Fruit fly (Drosophila melanogaster): ENCODE measurements around the gene sno.

Gene sno

dm6 chrX:13243726-13244323 lies 32.4 kb upstream of the sno start:
- TF ChIP-seq insv (optimal IDR thresholded peaks at IDR 0.05) (no peak), Sin3A (optimal IDR thresholded peaks at IDR 0.05) (no peak), h (optimal IDR thresholded peaks at IDR 0.05) (no peak), psq (optimal IDR thresholded peaks at IDR 0.05) (no peak), Myc (optimal IDR thresholded peaks at IDR 0.05) (no peak), ttk (optimal IDR thresholded peaks at IDR 0.05) (no peak)

- TF ChIP-seq Sin3A (optimal IDR thresholded peaks at IDR 0.05) (no peak), psq (optimal IDR thresholded peaks at IDR 0.05) (no peak), Myc (optimal IDR thresholded peaks at IDR 0.05) (no peak), h (optimal IDR thresholded peaks at IDR 0.05) (no peak), insv (optimal IDR thresholded peaks at IDR 0.05) (no peak)
Measured at dm6 chrX:13240812-13241211, 29.3 kb upstream of the sno start.

- TF ChIP-seq ttk (optimal IDR thresholded peaks at IDR 0.05), result no peak
- no peak for TF ChIP-seq h (optimal IDR thresholded peaks at IDR 0.05)
- TF ChIP-seq Sin3A (optimal IDR thresholded peaks at IDR 0.05), result no peak
Measured at dm6 chrX:13238294-13238917, 26.9 kb upstream of the sno start.

dm6 chrX:13236516-13237245 lies 25.2 kb upstream of the sno start, which contains the start of gene CG32639:
Gene CG32639 (minus strand): TSS chrX:13236566.
- TF ChIP-seq psq (optimal IDR thresholded peaks at IDR 0.05), result no peak

DNA sequence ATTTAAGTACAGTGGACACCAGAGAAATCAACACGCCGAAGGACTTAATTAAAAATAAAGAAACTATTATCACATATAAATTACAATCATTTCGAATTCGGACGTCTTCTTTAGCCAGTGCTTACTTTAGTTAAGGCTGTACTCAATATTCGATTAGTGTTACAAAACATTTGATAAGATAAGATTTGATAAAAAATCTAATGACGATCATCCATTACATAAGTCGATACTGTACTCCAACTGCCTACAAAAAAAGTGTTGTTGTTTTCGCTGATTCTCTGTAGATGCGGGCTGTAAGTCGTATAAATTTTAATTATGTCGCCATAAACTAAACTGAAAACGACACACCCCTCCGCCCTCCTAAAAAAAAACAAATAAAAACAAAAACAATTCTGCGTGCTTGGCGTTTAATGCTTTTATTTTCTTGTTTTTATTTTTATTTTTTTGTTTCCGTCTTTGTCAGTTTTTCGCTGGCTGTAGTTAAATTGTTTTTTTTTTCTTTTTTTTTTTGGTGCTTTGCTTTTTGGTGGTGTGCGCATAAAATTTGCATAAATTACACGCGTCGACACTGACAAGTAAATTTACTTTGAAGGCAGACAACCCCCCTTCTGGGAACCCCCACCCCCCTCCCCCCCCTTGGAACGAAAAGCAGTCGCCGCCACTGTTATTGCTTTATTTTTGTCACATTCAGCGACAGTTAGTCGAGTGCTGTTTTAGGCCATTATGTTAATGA lies 23.4 kb upstream of the sno start:
- TF ChIP-seq psq (optimal IDR thresholded peaks at IDR 0.05), result no peak
- TF ChIP-seq ttk (optimal IDR thresholded peaks at IDR 0.05), result no peak
- TF ChIP-seq Sin3A (optimal IDR thresholded peaks at IDR 0.05), result no peak
- TF ChIP-seq insv (optimal IDR thresholded peaks at IDR 0.05), result no peak
- no peak for TF ChIP-seq Myc (optimal IDR thresholded peaks at IDR 0.05)

dm6 chrX:13233811-13234737 lies 22.6 kb upstream of the sno start:
- TF ChIP-seq Myc (optimal IDR thresholded peaks at IDR 0.05), result no peak
- no peak for TF ChIP-seq Sin3A (optimal IDR thresholded peaks at IDR 0.05)
- TF ChIP-seq psq (optimal IDR thresholded peaks at IDR 0.05), result no peak
- no peak for TF ChIP-seq ttk (optimal IDR thresholded peaks at IDR 0.05)
- no peak for TF ChIP-seq h (optimal IDR thresholded peaks at IDR 0.05)
- no peak for TF ChIP-seq insv (optimal IDR thresholded peaks at IDR 0.05)

DNA sequence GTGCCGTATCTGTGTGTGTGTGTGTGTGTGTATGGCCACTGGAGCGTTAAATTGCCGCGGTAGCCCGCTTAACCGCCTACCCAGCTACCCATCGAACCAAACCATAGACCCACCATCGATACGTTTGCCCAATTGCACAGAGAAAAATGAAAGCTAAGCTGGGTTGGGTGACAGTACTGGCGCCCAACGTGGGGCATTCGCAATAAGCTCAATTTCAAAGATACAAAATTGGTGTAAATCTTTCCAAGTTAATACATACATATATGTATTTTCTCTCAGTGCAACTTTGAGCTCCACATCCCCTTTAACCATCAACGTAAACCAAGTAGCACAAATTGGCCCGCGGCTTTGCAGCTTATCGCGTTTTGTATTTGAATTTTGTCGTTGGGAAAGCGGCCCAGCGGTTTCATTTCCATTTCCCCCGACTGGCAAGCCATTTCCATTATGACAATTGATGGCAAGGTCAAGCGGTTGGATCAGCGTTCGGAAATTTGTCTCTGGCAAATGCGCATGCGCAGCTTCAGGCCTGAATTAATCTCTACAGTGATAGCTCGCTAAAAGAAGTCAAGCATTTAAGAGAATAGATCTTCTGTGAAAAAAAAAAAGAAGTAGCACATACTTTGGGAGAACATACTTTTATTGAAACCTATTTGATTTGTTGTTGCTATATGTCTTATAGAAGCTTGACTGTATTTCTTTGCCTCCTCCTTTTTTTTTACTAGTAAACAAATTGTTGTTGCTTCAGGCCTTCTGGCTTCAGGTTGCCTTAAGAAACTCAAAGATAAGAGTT lies 21.1 kb upstream of the sno start:
- no peak for TF ChIP-seq insv (optimal IDR thresholded peaks at IDR 0.05)
- no peak for TF ChIP-seq ttk (optimal IDR thresholded peaks at IDR 0.05)
- no peak for TF ChIP-seq Myc (optimal IDR thresholded peaks at IDR 0.05)
- TF ChIP-seq Sin3A (optimal IDR thresholded peaks at IDR 0.05), result no peak
- no peak for TF ChIP-seq psq (optimal IDR thresholded peaks at IDR 0.05)
- TF ChIP-seq h (optimal IDR thresholded peaks at IDR 0.05), result no peak

DNA sequence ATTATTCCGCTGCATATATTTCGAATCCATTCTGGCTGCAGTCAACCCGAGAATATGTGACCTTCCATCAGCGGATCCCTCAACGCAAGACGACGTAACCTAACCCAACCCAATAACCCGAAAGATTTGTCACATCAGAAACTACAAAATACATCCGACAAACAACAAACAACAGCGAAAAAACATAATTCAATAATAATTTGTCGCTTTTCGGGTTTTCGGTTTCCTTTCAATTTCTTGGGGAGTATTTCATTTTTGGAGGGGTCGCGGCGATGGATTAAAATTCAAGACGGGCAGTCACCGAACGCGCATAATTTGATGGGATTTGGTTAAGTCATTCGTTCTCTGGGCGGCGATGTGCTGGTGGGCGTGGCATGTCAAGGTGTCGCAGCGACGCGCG lies 19.5 kb upstream of the sno start:
- TF ChIP-seq Myc (optimal IDR thresholded peaks at IDR 0.05), result no peak
- no peak for TF ChIP-seq insv (optimal IDR thresholded peaks at IDR 0.05)
- TF ChIP-seq psq (optimal IDR thresholded peaks at IDR 0.05), result no peak
- no peak for TF ChIP-seq h (optimal IDR thresholded peaks at IDR 0.05)
- no peak for TF ChIP-seq ttk (optimal IDR thresholded peaks at IDR 0.05)
- TF ChIP-seq Sin3A (optimal IDR thresholded peaks at IDR 0.05), result no peak

dm6 chrX:13229824-13230223 lies 18.4 kb upstream of the sno start:
- TF ChIP-seq h (optimal IDR thresholded peaks at IDR 0.05) (no peak), psq (optimal IDR thresholded peaks at IDR 0.05) (no peak), insv (optimal IDR thresholded peaks at IDR 0.05) (no peak), Myc (optimal IDR thresholded peaks at IDR 0.05) (no peak), Sin3A (optimal IDR thresholded peaks at IDR 0.05) (no peak), ttk (optimal IDR thresholded peaks at IDR 0.05) (no peak)

- TF ChIP-seq Sin3A (optimal IDR thresholded peaks at IDR 0.05) (no peak), ttk (optimal IDR thresholded peaks at IDR 0.05) (no peak), Myc (optimal IDR thresholded peaks at IDR 0.05) (no peak), psq (optimal IDR thresholded peaks at IDR 0.05) (no peak), insv (optimal IDR thresholded peaks at IDR 0.05) (no peak), h (optimal IDR thresholded peaks at IDR 0.05) (no peak)
Measured at dm6 chrX:13229217-13229616, 17.7 kb upstream of the sno start.

DNA sequence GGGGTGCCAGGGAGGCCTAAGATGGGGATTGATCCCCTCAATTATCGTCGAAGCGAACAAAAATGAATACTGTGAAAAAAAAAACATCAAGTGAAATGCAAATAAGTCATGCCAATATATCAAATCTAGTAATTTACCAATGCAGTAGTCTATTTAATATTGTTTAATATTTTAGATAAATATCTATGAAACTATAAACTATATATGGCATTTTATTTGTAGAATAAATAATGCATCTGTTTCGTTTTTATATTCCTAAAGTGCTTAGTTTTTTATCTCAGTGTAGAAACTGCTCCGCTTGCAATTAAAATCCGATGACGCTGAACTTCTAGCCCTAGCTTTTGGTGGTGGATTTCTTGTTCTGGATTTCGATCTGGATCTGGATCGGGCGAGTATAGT lies 16.7 kb upstream of the sno start:
- TF ChIP-seq psq (optimal IDR thresholded peaks at IDR 0.05) (no peak), h (optimal IDR thresholded peaks at IDR 0.05) (no peak), insv (optimal IDR thresholded peaks at IDR 0.05) (no peak), Myc (optimal IDR thresholded peaks at IDR 0.05) (no peak), Sin3A (optimal IDR thresholded peaks at IDR 0.05) (no peak), ttk (optimal IDR thresholded peaks at IDR 0.05) (no peak)

Data from Kc167 (cell line).